Worm (Caenorhabditis elegans) whole organism, late embryonic: ENCODE data around the gene srt-44.

Experiments used
- C38D4.7 ChIP-seq: fragments of 200-800 bp; sonication (Bioruptor generic); optimal IDR thresholded peaks from 2 replicates; lab custom pipeline; 2018; ENCODE audit warnings: mild to moderate bottlenecking, missing genetic modification characterization, moderate library complexity, missing compliant biosample characterization
- Y22D7AL.16 ChIP-seq: sonication (generic microtip); optimal IDR thresholded peaks from 2 replicates; lab custom pipeline; 2016; ENCODE audit warnings: missing genetic modification characterization, missing compliant biosample characterization
- ama-1 ChIP-seq: fragments of 150-350 bp; optimal IDR thresholded peaks from 2 replicates; lab custom pipeline; 2014
- ceh-14 ChIP-seq: sonication (generic microtip); optimal IDR thresholded peaks from 2 replicates; lab custom pipeline; 2016; ENCODE audit warnings: missing genotype, missing genetic modification characterization, missing compliant biosample characterization
- ceh-18 ChIP-seq: sonication (generic microtip); optimal IDR thresholded peaks from 2 replicates; lab custom pipeline; 2016; ENCODE audit warnings: missing genetic modification characterization, missing compliant biosample characterization
- ceh-19 ChIP-seq: fragments of 200-800 bp; sonication (Bioruptor generic); optimal IDR thresholded peaks from 2 replicates; lab custom pipeline; 2018; ENCODE audit warnings: mild to moderate bottlenecking, missing genetic modification characterization, missing compliant biosample characterization
- ceh-2 ChIP-seq: sonication (generic microtip); optimal IDR thresholded peaks from 2 replicates; lab custom pipeline; 2016; ENCODE audit warnings: missing genotype, missing genetic modification characterization, missing compliant biosample characterization
- ceh-22 ChIP-seq: sonication (generic microtip); optimal IDR thresholded peaks from 2 replicates; lab custom pipeline; 2017; ENCODE audit warnings: missing biosample characterization, missing genetic modification characterization
- ceh-30 ChIP-seq: fragments of 150-350 bp; optimal IDR thresholded peaks from 2 replicates; lab custom pipeline; 2014; ENCODE audit warnings: missing biosample characterization, missing genetic modification characterization
- ceh-31 ChIP-seq: sonication (generic microtip); optimal IDR thresholded peaks from 2 replicates; lab custom pipeline; 2016; ENCODE audit warnings: missing genetic modification characterization, missing compliant biosample characterization
- ceh-45 ChIP-seq: fragments of 200-800 bp; sonication (Bioruptor generic); IDR thresholded peaks from 2 replicates; pipeline ENCODE4 v1.3.6; 2022; ENCODE audit warnings: missing genetic modification reagents, missing genetic modification characterization, missing compliant biosample characterization
- ceh-48 ChIP-seq: sonication (generic microtip); optimal IDR thresholded peaks from 2 replicates; lab custom pipeline; 2016; ENCODE audit warnings: missing genetic modification characterization, inconsistent platforms, missing compliant biosample characterization
- ceh-6 ChIP-seq: fragments of 200-800 bp; sonication (Bioruptor generic); optimal IDR thresholded peaks from 2 replicates; lab custom pipeline; 2018; ENCODE audit warnings: mild to moderate bottlenecking, missing genetic modification characterization, missing compliant biosample characterization
- ceh-9 ChIP-seq: sonication (generic microtip); optimal IDR thresholded peaks from 2 replicates; lab custom pipeline; 2016; ENCODE audit warnings: mild to moderate bottlenecking, missing genetic modification characterization, inconsistent platforms, missing compliant biosample characterization
- che-1 ChIP-seq: sonication (generic microtip); optimal IDR thresholded peaks from 2 replicates; lab custom pipeline; 2016; ENCODE audit warnings: mild to moderate bottlenecking, missing genetic modification characterization, missing compliant biosample characterization
- dmd-4 ChIP-seq: sonication (generic microtip); optimal IDR thresholded peaks from 2 replicates; lab custom pipeline; 2016; ENCODE audit warnings: borderline replicate concordance, missing genetic modification characterization, missing compliant biosample characterization
- eyg-1 ChIP-seq: sonication (generic microtip); optimal IDR thresholded peaks from 2 replicates; lab custom pipeline; 2016; ENCODE audit warnings: missing genotype, missing genetic modification characterization, missing compliant biosample characterization
- fax-1 ChIP-seq: sonication (generic microtip); optimal IDR thresholded peaks from 2 replicates; lab custom pipeline; 2016; ENCODE audit warnings: missing genotype, missing genetic modification characterization, missing compliant biosample characterization
- fkh-6 ChIP-seq: sonication (generic microtip); optimal IDR thresholded peaks from 2 replicates; lab custom pipeline; 2016; ENCODE audit warnings: missing genetic modification characterization, missing compliant biosample characterization
- gmeb-2 ChIP-seq: sonication (generic microtip); optimal IDR thresholded peaks from 2 replicates; lab custom pipeline; 2016; ENCODE audit warnings: missing genetic modification characterization, inconsistent platforms, missing compliant biosample characterization
- hlh-13 ChIP-seq: fragments of 200-800 bp; sonication (Bioruptor generic); optimal IDR thresholded peaks from 2 replicates; lab custom pipeline; 2018; ENCODE audit warnings: mild to moderate bottlenecking, missing genetic modification characterization, missing compliant biosample characterization
- hlh-15 ChIP-seq: sonication (generic microtip); optimal IDR thresholded peaks from 2 replicates; lab custom pipeline; 2016; ENCODE audit warnings: missing genetic modification characterization, missing compliant biosample characterization
- hlh-30 ChIP-seq: sonication (generic microtip); optimal IDR thresholded peaks from 2 replicates; lab custom pipeline; 2017; ENCODE audit warnings: antibody characterized with exemption, missing genetic modification characterization, missing compliant biosample characterization; ENCODE audit not compliant: insufficient read depth
- hlh-6 ChIP-seq: sonication (generic microtip); optimal IDR thresholded peaks from 2 replicates; lab custom pipeline; 2016; ENCODE audit warnings: missing genotype, missing genetic modification characterization, missing compliant biosample characterization
- hlh-8 ChIP-seq: sonication (generic microtip); optimal IDR thresholded peaks from 2 replicates; lab custom pipeline; 2016; ENCODE audit warnings: missing genotype, missing genetic modification characterization, missing compliant biosample characterization
- lim-6 ChIP-seq: sonication (generic microtip); optimal IDR thresholded peaks from 2 replicates; lab custom pipeline; 2016; ENCODE audit warnings: missing genetic modification characterization, missing compliant biosample characterization
- nfya-1 ChIP-seq: sonication (generic microtip); optimal IDR thresholded peaks from 2 replicates; lab custom pipeline; 2017; ENCODE audit warnings: missing genetic modification characterization, mild to moderate bottlenecking, missing compliant biosample characterization, antibody characterized with exemption, moderate library complexity
- nhr-11 ChIP-seq: fragments of 150-350 bp; optimal IDR thresholded peaks from 2 replicates; lab custom pipeline; 2014; ENCODE audit warnings: missing biosample characterization, missing genetic modification characterization
- npax-4 ChIP-seq: sonication (generic microtip); optimal IDR thresholded peaks from 2 replicates; lab custom pipeline; 2016; ENCODE audit warnings: missing genetic modification characterization, missing compliant biosample characterization
- pat-9 ChIP-seq: fragments of 200-800 bp; sonication (Bioruptor generic); optimal IDR thresholded peaks from 2 replicates; lab custom pipeline; 2018; ENCODE audit warnings: mild to moderate bottlenecking, missing genetic modification characterization, moderate library complexity, missing compliant biosample characterization
- pax-1 ChIP-seq: fragments of 150-350 bp; optimal IDR thresholded peaks from 2 replicates; lab custom pipeline; 2014; ENCODE audit warnings: missing biosample characterization, missing genetic modification characterization
- pha-2 ChIP-seq: sonication (generic microtip); optimal IDR thresholded peaks from 2 replicates; lab custom pipeline; 2017; ENCODE audit warnings: mild to moderate bottlenecking, missing genetic modification characterization, missing compliant biosample characterization
- pha-4 ChIP-seq: fragments of 150-350 bp; optimal IDR thresholded peaks from 2 replicates; lab custom pipeline; 2018; ENCODE audit warnings: missing biosample characterization, missing genetic modification reagents, missing genetic modification characterization
- pqm-1 ChIP-seq: sonication (generic microtip); optimal IDR thresholded peaks from 2 replicates; lab custom pipeline; 2016; ENCODE audit warnings: missing genetic modification characterization, missing compliant biosample characterization
- pros-1 ChIP-seq: fragments of 150-350 bp; optimal IDR thresholded peaks from 2 replicates; lab custom pipeline; 2014; ENCODE audit warnings: missing biosample characterization, missing genetic modification reagents, missing genetic modification characterization
- rnt-1 ChIP-seq: sonication (generic microtip); optimal IDR thresholded peaks from 2 replicates; lab custom pipeline; 2016; ENCODE audit warnings: missing genetic modification characterization, missing compliant biosample characterization
- syd-9 ChIP-seq: sonication (generic microtip); optimal IDR thresholded peaks from 2 replicates; lab custom pipeline; 2016; ENCODE audit warnings: mild to moderate bottlenecking, missing genetic modification characterization, moderate library complexity, missing compliant biosample characterization
- tbx-2 ChIP-seq: sonication (generic microtip); optimal IDR thresholded peaks from 2 replicates; lab custom pipeline; 2016; ENCODE audit warnings: missing genetic modification characterization, missing compliant biosample characterization
- ttx-3 ChIP-seq: sonication (generic microtip); optimal IDR thresholded peaks from 2 replicates; lab custom pipeline; 2016; ENCODE audit warnings: missing genetic modification reagents, missing genetic modification characterization, missing compliant biosample characterization
- unc-42 ChIP-seq: sonication (generic microtip); optimal IDR thresholded peaks from 2 replicates; lab custom pipeline; 2016; ENCODE audit warnings: missing genotype, missing genetic modification characterization, missing compliant biosample characterization
- unc-55 ChIP-seq: sonication (generic microtip); optimal IDR thresholded peaks from 2 replicates; lab custom pipeline; 2017; ENCODE audit warnings: missing biosample characterization, missing genetic modification reagents, missing genetic modification characterization
- zip-5 ChIP-seq: sonication (generic microtip); optimal IDR thresholded peaks from 2 replicates; lab custom pipeline; 2016; ENCODE audit warnings: missing genetic modification characterization, missing compliant biosample characterization
- ztf-16 ChIP-seq: sonication (generic microtip); optimal IDR thresholded peaks from 2 replicates; lab custom pipeline; 2017; ENCODE audit warnings: missing genetic modification characterization, missing compliant biosample characterization

srt-44 gene

ce11 chrIV:15103224-15103679 is at the start of gene srt-44:
Gene srt-44, plus strand, starts transcription at chrIV:15103629.
- TF ChIP-seq rnt-1 (tag; lab: Kevin White, UChicago) = no peak
- TF ChIP-seq ceh-30 = no peak
- TF ChIP-seq Y22D7AL.16 (tag; lab: Kevin White, UChicago) = no peak
- TF ChIP-seq npax-4 (tag; lab: Kevin White, UChicago) = no peak
- TF ChIP-seq che-1 = no peak
- no peak for TF ChIP-seq nhr-11 (tag; lab: Kevin White, UChicago)
- no peak for TF ChIP-seq nfya-1
- no peak for TF ChIP-seq ceh-18 (tag; lab: Kevin White, UChicago)
- no peak for TF ChIP-seq lim-6 (tag; lab: Kevin White, UChicago)
- no peak for TF ChIP-seq pat-9 (tag; lab: Kevin White, UChicago)
- no peak for TF ChIP-seq ceh-22 (tag; lab: Kevin White, UChicago)
- TF ChIP-seq ceh-48 (tag; lab: Kevin White, UChicago) = no peak
- TF ChIP-seq pha-4 (tag; lab: Kevin White, UChicago) = no peak
- no peak for TF ChIP-seq ceh-14
- no peak for TF ChIP-seq gmeb-2
- no peak for TF ChIP-seq pqm-1
- no peak for TF ChIP-seq ceh-9 (tag; lab: Kevin White, UChicago)
- TF ChIP-seq zip-5 = no peak
- TF ChIP-seq fax-1 (tag; lab: Kevin White, UChicago) = no peak
- no peak for TF ChIP-seq hlh-8 (tag; lab: Kevin White, UChicago)

ce11 chrIV:15056081-15056586 is 47.3 kb upstream of the srt-44 start, which contains the start of gene Y41E3.19:
Gene Y41E3.19, plus strand, starts transcription at chrIV:15056131.
- TF ChIP-seq fkh-6 (no peak), ceh-45 (GFP tag; lab: Robert Waterston, UW) (no peak), che-1 (no peak), ceh-19 (no peak), ama-1 (lab: Kevin White, UChicago) (no peak), syd-9 (tag; lab: Kevin White, UChicago) (no peak), gmeb-2 (no peak), dmd-4 (tag; lab: Kevin White, UChicago) (no peak), pax-1 (tag; lab: Kevin White, UChicago) (no peak), hlh-30 (no peak), hlh-15 (tag; lab: Kevin White, UChicago) (no peak), unc-42 (no peak), C38D4.7 (GFP tag; lab: Kevin White, UChicago) (no peak), pha-4 (tag; lab: Kevin White, UChicago) (no peak)

DNA sequence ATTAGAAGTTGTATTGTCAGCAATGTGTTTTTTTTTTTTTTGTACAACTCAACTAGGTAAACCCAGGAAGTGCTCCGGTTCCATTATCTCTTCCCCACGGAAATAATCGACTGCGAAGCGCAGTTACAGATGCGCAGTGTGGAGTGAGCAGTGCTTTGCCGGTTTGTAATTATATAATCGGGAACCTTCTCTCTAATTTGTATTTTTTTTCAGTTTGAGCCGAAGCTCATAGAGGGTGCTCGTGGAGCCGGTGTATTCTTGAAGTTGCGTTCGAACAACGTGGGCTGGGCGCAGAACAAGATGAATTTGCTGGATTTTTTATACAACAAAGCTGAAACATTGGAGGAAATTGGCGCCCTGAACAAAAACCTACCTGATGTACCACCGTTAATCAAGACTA is 45.4 kb upstream of the srt-44 start, which contains the start of gene Y41E3.13:
Y41E3.13 (plus strand) TSS at position 301 of the 400 bp plus-strand sequence.
- TF ChIP-seq hlh-13 (GFP tag; lab: Kevin White, UChicago) = no peak
- no peak for TF ChIP-seq ztf-16
- no peak for TF ChIP-seq ceh-14
- no peak for TF ChIP-seq pros-1 (tag; lab: Kevin White, UChicago)
- no peak for TF ChIP-seq pqm-1

DNA sequence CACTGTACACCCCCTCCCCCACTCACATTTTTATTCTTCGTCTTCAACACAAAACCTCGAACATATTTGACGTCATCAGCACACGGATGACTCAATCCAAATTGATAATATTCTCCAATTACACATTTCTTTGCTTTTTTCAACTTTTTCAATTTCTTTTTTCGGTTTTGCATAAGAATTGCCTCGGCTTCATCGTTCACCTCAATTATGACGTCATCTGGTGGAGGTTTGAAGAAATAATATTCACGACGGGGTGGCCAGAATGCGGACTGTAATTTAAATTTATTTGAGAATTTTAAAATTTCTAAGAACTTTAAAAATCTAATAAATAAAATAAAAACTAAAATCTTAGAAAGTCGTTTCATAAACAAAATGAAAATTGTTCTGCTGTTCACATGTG is 39.6 kb upstream of the srt-44 start:
- TF ChIP-seq ceh-6 (GFP tag; lab: Kevin White, UChicago) (no peak), ceh-31 (no peak), ttx-3 (no peak), tbx-2 (tag; lab: Kevin White, UChicago) (no peak), lim-6 (tag; lab: Kevin White, UChicago) (no peak), ceh-22 (tag; lab: Kevin White, UChicago) (no peak), pha-2 (tag; lab: Kevin White, UChicago) (no peak), ceh-14 (no peak), unc-55 (GFP tag; lab: Kevin White, UChicago) (no peak), dmd-4 (tag; lab: Kevin White, UChicago) (no peak), hlh-6 (tag; lab: Kevin White, UChicago) (no peak), eyg-1 (tag; lab: Kevin White, UChicago) (no peak), pros-1 (tag; lab: Kevin White, UChicago) (no peak), ama-1 (lab: Kevin White, UChicago) (no peak), ceh-2 (no peak), ceh-19 (no peak)
